Fruit fly (Drosophila melanogaster) whole organism, embryonic: ENCODE measurements around the gene srp.

Source experiments
- B-H1 ChIP-seq: fragments of 200-800 bp; sonication (Bioruptor generic); IDR thresholded peaks from 3 replicates; pipeline ENCODE4 v1.3.6; 2022; ENCODE audit warnings: missing biosample characterization, missing genetic modification characterization
- Bdp1 ChIP-seq: fragments of 200-800 bp; sonication (Bioruptor generic); optimal IDR thresholded peaks from 3 replicates; lab custom pipeline; 2016; ENCODE audit warnings: missing biosample characterization, missing genetic modification characterization
- CG11247 ChIP-seq: fragments of 200-800 bp; sonication (Bioruptor generic); IDR thresholded peaks from 2 replicates; pipeline ENCODE4 v1.3.6; 2022; ENCODE audit warnings: missing biosample characterization, missing genetic modification characterization
- CG1233 ChIP-seq: fragments of 200-800 bp; sonication (Bioruptor generic); optimal IDR thresholded peaks from 4 replicates; lab custom pipeline; 2018; ENCODE audit warnings: missing biosample characterization, mild to moderate bottlenecking, missing genetic modification characterization
- CG15073 ChIP-seq: fragments of 200-800 bp; sonication (Bioruptor generic); optimal IDR thresholded peaks from 2 replicates; lab custom pipeline; 2016; ENCODE audit warnings: missing biosample characterization, missing genetic modification characterization
- CG15479 ChIP-seq: fragments of 200-800 bp; sonication (Bioruptor generic); optimal IDR thresholded peaks from 3 replicates; lab custom pipeline; 2019; ENCODE audit warnings: missing biosample characterization, mild to moderate bottlenecking, missing genetic modification characterization, moderate library complexity
- CG15696 ChIP-seq: fragments of 200-800 bp; sonication (Bioruptor generic); optimal IDR thresholded peaks from 2 replicates; lab custom pipeline; 2019; ENCODE audit warnings: missing biosample characterization, mild to moderate bottlenecking, missing genetic modification characterization, moderate library complexity
- CG16779 ChIP-seq: fragments of 200-800 bp; sonication (Bioruptor generic); IDR thresholded peaks from 2 replicates; pipeline ENCODE4 v1.3.6; 2022; ENCODE audit warnings: missing biosample characterization, missing genetic modification characterization
- CG17328 ChIP-seq: fragments of 200-800 bp; sonication (Bioruptor generic); IDR thresholded peaks from 2 replicates; pipeline ENCODE4 v1.3.6; 2022; ENCODE audit warnings: missing biosample characterization, missing genetic modification characterization
- CG2120 ChIP-seq: fragments of 200-800 bp; sonication (Bioruptor generic); optimal IDR thresholded peaks from 3 replicates; lab custom pipeline; 2016; ENCODE audit warnings: missing biosample characterization, missing genetic modification characterization
- CG2202 ChIP-seq: fragments of 200-800 bp; sonication (Bioruptor generic); optimal IDR thresholded peaks from 2 replicates; lab custom pipeline; 2018; ENCODE audit warnings: missing biosample characterization, mild to moderate bottlenecking, missing genetic modification characterization
- CG2712 ChIP-seq: fragments of 200-800 bp; optimal IDR thresholded peaks from 3 replicates; lab custom pipeline; 2019; ENCODE audit warnings: missing biosample characterization, mild to moderate bottlenecking, missing genetic modification characterization, moderate library complexity
- CG6254 ChIP-seq: fragments of 200-800 bp; sonication (Bioruptor generic); optimal IDR thresholded peaks from 3 replicates; lab custom pipeline; 2017; ENCODE audit warnings: mild to moderate bottlenecking, missing biosample characterization, missing genetic modification reagents, missing genetic modification characterization
- CG6791 ChIP-seq: fragments of 200-800 bp; sonication (Bioruptor generic); IDR thresholded peaks from 3 replicates; pipeline ENCODE4 v1.3.6; 2022; ENCODE audit warnings: missing biosample characterization, missing genetic modification characterization; ENCODE audit not compliant: partially characterized antibody
- CG7271 ChIP-seq: fragments of 200-800 bp; sonication (Bioruptor generic); optimal IDR thresholded peaks from 2 replicates; lab custom pipeline; 2018; ENCODE audit warnings: missing biosample characterization, mild to moderate bottlenecking, missing genetic modification characterization, moderate library complexity
- CG7556 ChIP-seq: fragments of 200-800 bp; sonication (Bioruptor generic); optimal IDR thresholded peaks from 2 replicates; lab custom pipeline; 2017; ENCODE audit warnings: missing biosample characterization, mild to moderate bottlenecking, missing genetic modification characterization
- CG8924 ChIP-seq: fragments of 200-800 bp; optimal IDR thresholded peaks from 3 replicates; lab custom pipeline; 2019; ENCODE audit warnings: missing biosample characterization, mild to moderate bottlenecking, missing genetic modification characterization, moderate library complexity
- CkIIα-i1 ChIP-seq: fragments of 200-800 bp; sonication (Bioruptor generic); IDR thresholded peaks from 2 replicates; pipeline ENCODE4 v1.3.6; 2022; ENCODE audit warnings: missing biosample characterization, missing genetic modification characterization
- Dad ChIP-seq: fragments of 200-800 bp; sonication (Bioruptor generic); optimal IDR thresholded peaks from 3 replicates; lab custom pipeline; 2016; ENCODE audit warnings: missing biosample characterization, missing genetic modification characterization
- Dip2 ChIP-seq: fragments of 200-800 bp; sonication (Bioruptor generic); IDR thresholded peaks from 2 replicates; pipeline ENCODE4 v1.3.6; 2022; ENCODE audit warnings: missing biosample characterization, missing genetic modification characterization
- Dip3 ChIP-seq: fragments of 200-800 bp; sonication (Bioruptor generic); optimal IDR thresholded peaks from 3 replicates; lab custom pipeline; 2016; ENCODE audit warnings: missing biosample characterization, missing genetic modification characterization
- Ets65A ChIP-seq: fragments of 200-800 bp; sonication (Bioruptor generic); peaks from one replicate; lab custom pipeline; 2016; ENCODE audit warnings: missing biosample characterization, missing genetic modification characterization
- Fer2 ChIP-seq: fragments of 200-800 bp; sonication (Bioruptor generic); optimal IDR thresholded peaks from 2 replicates; lab custom pipeline; 2018; ENCODE audit warnings: missing biosample characterization, mild to moderate bottlenecking, missing genetic modification characterization, moderate library complexity
- H15 ChIP-seq: fragments of 200-800 bp; sonication (Bioruptor generic); IDR thresholded peaks from 3 replicates; pipeline ENCODE4 v1.3.6; 2022; ENCODE audit warnings: missing biosample characterization, missing genetic modification characterization
- HLH54F ChIP-seq: fragments of 200-800 bp; sonication (Bioruptor generic); optimal IDR thresholded peaks from 3 replicates; lab custom pipeline; 2016; ENCODE audit warnings: missing biosample characterization, missing genetic modification characterization
- HLHmδ ChIP-seq: fragments of 200-800 bp; sonication (Bioruptor generic); optimal IDR thresholded peaks from 2 replicates; lab custom pipeline; 2018; ENCODE audit warnings: missing biosample characterization, mild to moderate bottlenecking, missing genetic modification characterization, moderate library complexity
- Max ChIP-seq: fragments of 200-800 bp; sonication (Bioruptor generic); optimal IDR thresholded peaks from 2 replicates; lab custom pipeline; 2016; ENCODE audit warnings: missing biosample characterization, mild to moderate bottlenecking, missing genetic modification characterization
- Mes4 ChIP-seq: fragments of 200-800 bp; sonication (Bioruptor generic); optimal IDR thresholded peaks from 2 replicates; lab custom pipeline; 2016; ENCODE audit warnings: missing biosample characterization, missing genetic modification characterization
- NC2α ChIP-seq: fragments of 200-800 bp; sonication (Bioruptor generic); optimal IDR thresholded peaks from 2 replicates; lab custom pipeline; 2016; ENCODE audit warnings: missing biosample characterization, missing genetic modification characterization
- Poxn ChIP-seq: fragments of 200-800 bp; sonication (Bioruptor generic); IDR thresholded peaks from 2 replicates; pipeline ENCODE4 v1.3.6; 2022; ENCODE audit warnings: missing biosample characterization, missing genetic modification characterization
- Ravus ChIP-seq: fragments of 200-800 bp; sonication (Bioruptor generic); IDR thresholded peaks from 2 replicates; pipeline ENCODE4 v1.3.6; 2022; ENCODE audit warnings: missing biosample characterization, missing genetic modification characterization
- Rfx ChIP-seq: fragments of 200-800 bp; sonication (Bioruptor generic); IDR thresholded peaks from 2 replicates; pipeline ENCODE4 v1.3.6; 2022; ENCODE audit warnings: missing biosample characterization, missing genetic modification characterization
- Spps ChIP-seq: fragments of 200-800 bp; sonication (Bioruptor generic); optimal IDR thresholded peaks from 2 replicates; lab custom pipeline; 2018; ENCODE audit warnings: missing biosample characterization, mild to moderate bottlenecking, missing genetic modification characterization
- Taf1 ChIP-seq: fragments of 200-800 bp; sonication (Bioruptor generic); IDR thresholded peaks from 2 replicates; pipeline ENCODE4 v1.3.6; 2022; ENCODE audit warnings: missing biosample characterization, missing genetic modification characterization
- Tbp ChIP-seq: fragments of >200 bp; optimal IDR thresholded peaks from 2 replicates; lab custom pipeline; 2018; ENCODE audit warnings: missing biosample characterization, missing genetic modification characterization
- ab ChIP-seq: fragments of 200-800 bp; sonication (Bioruptor generic); optimal IDR thresholded peaks from 2 replicates; lab custom pipeline; 2016; ENCODE audit warnings: missing biosample characterization, missing genetic modification characterization
- az2 ChIP-seq: fragments of 200-800 bp; sonication (Bioruptor generic); optimal IDR thresholded peaks from 3 replicates; lab custom pipeline; 2016; ENCODE audit warnings: missing biosample characterization, missing genetic modification characterization
- cato ChIP-seq: fragments of 200-800 bp; sonication (Bioruptor generic); optimal IDR thresholded peaks from 2 replicates; lab custom pipeline; 2016; ENCODE audit warnings: missing biosample characterization, missing genetic modification characterization, borderline replicate concordance
- chinmo ChIP-seq: fragments of 200-800 bp; sonication (Bioruptor generic); IDR thresholded peaks from 4 replicates; pipeline ENCODE4 v1.3.6; 2022; ENCODE audit warnings: missing biosample characterization, missing genetic modification characterization; ENCODE audit not compliant: partially characterized antibody
- croc ChIP-seq: fragments of 200-800 bp; sonication (Bioruptor generic); conservative IDR thresholded peaks from 3 replicates; pipeline ENCODE4 v1.3.6; 2022; ENCODE audit warnings: missing biosample characterization, missing genetic modification characterization
- da ChIP-seq: fragments of 200-800 bp; sonication (Bioruptor generic); optimal IDR thresholded peaks from 2 replicates; lab custom pipeline; 2016; ENCODE audit warnings: missing biosample characterization, missing genetic modification characterization
- dati ChIP-seq: fragments of 200-800 bp; sonication (Bioruptor generic); IDR thresholded peaks from 2 replicates; pipeline ENCODE4 v1.3.6; 2022; ENCODE audit warnings: missing biosample characterization, missing genetic modification characterization
- dmrt99B ChIP-seq: fragments of 200-800 bp; sonication (Bioruptor generic); optimal IDR thresholded peaks from 2 replicates; lab custom pipeline; 2018; ENCODE audit warnings: missing biosample characterization, mild to moderate bottlenecking, missing genetic modification characterization, moderate library complexity
- dpn ChIP-seq, 2 experiments: fragments of 200-800 bp; sonication (Bioruptor generic); optimal IDR thresholded peaks; 3 replicates each; lab custom pipeline; 2016; ENCODE audit warnings: missing biosample characterization in 2 of 2, missing genetic modification characterization in 2 of 2
- fd64A ChIP-seq: fragments of 200-800 bp; sonication (Bioruptor generic); optimal IDR thresholded peaks from 3 replicates; lab custom pipeline; 2018; ENCODE audit warnings: missing biosample characterization, mild to moderate bottlenecking, missing genetic modification characterization
- gfzf ChIP-seq: fragments of 200-800 bp; sonication (Bioruptor generic); optimal IDR thresholded peaks from 2 replicates; lab custom pipeline; 2016; ENCODE audit warnings: missing biosample characterization, mild to moderate bottlenecking, missing genetic modification characterization, moderate library complexity
- jumu ChIP-seq: fragments of 200-800 bp; sonication (Bioruptor generic); optimal IDR thresholded peaks from 3 replicates; lab custom pipeline; 2016; ENCODE audit warnings: missing biosample characterization, missing genetic modification characterization
- nom ChIP-seq: fragments of 200-800 bp; sonication (Bioruptor generic); optimal IDR thresholded peaks from 2 replicates; lab custom pipeline; 2017; ENCODE audit warnings: missing biosample characterization, missing genetic modification characterization, mild to moderate bottlenecking, moderate library complexity, missing genetic modification reagents
- onecut ChIP-seq: fragments of 200-800 bp; sonication (Bioruptor generic); IDR thresholded peaks from 2 replicates; pipeline ENCODE4 v1.3.6; 2022; ENCODE audit warnings: missing biosample characterization, missing genetic modification characterization
- ro ChIP-seq: fragments of 200-800 bp; sonication (Bioruptor generic); IDR thresholded peaks from 2 replicates; pipeline ENCODE4 v1.3.6; 2022; ENCODE audit warnings: missing biosample characterization, missing genetic modification characterization
- sens ChIP-seq: fragments of 200-800 bp; sonication (Bioruptor generic); peaks from one replicate; lab custom pipeline; 2016; ENCODE audit warnings: missing biosample characterization, missing genetic modification characterization
- so ChIP-seq: fragments of 200-800 bp; sonication (Bioruptor generic); IDR thresholded peaks from 3 replicates; pipeline ENCODE4 v1.3.6; 2022; ENCODE audit warnings: missing biosample characterization, missing genetic modification characterization
- trh ChIP-seq: fragments of 200-800 bp; sonication (Bioruptor generic); optimal IDR thresholded peaks from 2 replicates; lab custom pipeline; 2016; ENCODE audit warnings: missing biosample characterization, missing genetic modification characterization
- zen2 ChIP-seq: fragments of 200-800 bp; sonication (Bioruptor generic); IDR thresholded peaks from 3 replicates; pipeline ENCODE4 v1.3.6; 2022; ENCODE audit warnings: missing biosample characterization, missing genetic modification characterization; ENCODE audit not compliant: partially characterized antibody

The srp gene

DNA sequence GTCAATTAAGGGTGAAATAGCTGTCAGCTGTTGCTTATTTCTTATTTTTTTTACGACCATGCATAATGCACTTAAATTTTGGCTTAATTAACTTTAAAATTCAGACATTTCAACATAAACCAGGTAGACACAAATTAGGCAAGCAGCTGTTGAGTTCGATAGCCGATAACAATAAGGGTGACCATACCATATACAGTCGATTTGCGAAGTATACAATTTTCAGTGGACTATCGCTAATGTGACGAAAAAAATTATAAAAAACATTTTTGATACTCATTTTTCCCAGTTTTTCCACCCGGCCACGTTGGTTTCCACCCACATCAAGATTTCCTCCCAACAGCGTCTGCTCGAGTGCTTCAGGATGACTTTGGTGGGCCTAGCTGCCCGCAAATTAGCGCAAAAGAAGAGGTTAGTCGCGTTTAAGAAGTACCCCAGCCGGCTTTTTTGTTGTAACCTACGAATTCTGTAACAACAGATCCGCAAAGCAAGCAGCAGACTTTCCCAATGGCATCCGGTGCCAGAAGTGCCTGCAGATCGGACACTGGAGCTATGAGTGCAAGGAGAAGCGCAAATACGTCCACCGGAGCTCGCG is 22.2 kb upstream of the srp start, which contains the start of the genes CG4287 and CG5516 (continued):
- TF ChIP-seq so (GFP tag; lab: Robert Waterston, UW) (no peak), CG15479 (no peak), ro (GFP tag; lab: Robert Waterston, UW) (no peak), ab (GFP tag; lab: Kevin White, UChicago) (no peak), Poxn (GFP tag; lab: Robert Waterston, UW) (no peak), H15 (GFP tag; lab: Robert Waterston, UW) (no peak), dpn (GFP tag; optimal IDR thresholded peaks at IDR 0.05; lab: Kevin White, UChicago) (peak in 1 of 2 experiments; percentile 1), Dad (no peak), Bdp1 (GFP tag; lab: Kevin White, UChicago) (no peak), gfzf (GFP tag; lab: Kevin White, UChicago) (peak; percentile 25), CG15696 (tag; lab: Kevin White, UChicago) (no peak), cato (no peak), da (no peak), Mes4 (GFP tag; lab: Kevin White, UChicago) (no peak), CG15073 (no peak), Fer2 (no peak), CG17328 (GFP tag; lab: Robert Waterston, UW) (no peak), az2 (GFP tag; lab: Kevin White, UChicago) (no peak), zen2 (GFP tag; lab: Robert Waterston, UW) (no peak; the same call in 2 of the 3 replicates), Rfx (no peak), chinmo (GFP tag; lab: Robert Waterston, UW) (no peak), jumu (GFP tag; lab: Kevin White, UChicago) (no peak), CG1233 (no peak), trh (no peak), CG7271 (tag; lab: Kevin White, UChicago) (no peak), Dip2 (GFP tag; lab: Robert Waterston, UW) (no peak), CG11247 (GFP tag; lab: Robert Waterston, UW) (no peak), croc (GFP tag; lab: Robert Waterston, UW) (no peak), Spps (tag; lab: Kevin White, UChicago) (no peak), HLH54F (GFP tag; lab: Kevin White, UChicago) (peak; percentile 30), sens (peak; percentile 64), onecut (no peak), dmrt99B (tag; lab: Kevin White, UChicago) (no peak), Ravus (GFP tag; lab: Robert Waterston, UW) (no peak), CG2202 (tag; lab: Kevin White, UChicago) (no peak), B-H1 (no peak), Taf1 (no peak), CkIIα-i1 (GFP tag; lab: Robert Waterston, UW) (no peak), Tbp (GFP tag; lab: Kevin White, UChicago) (no peak), dati (GFP tag; lab: Robert Waterston, UW) (no peak), HLHmδ (GFP tag; lab: Kevin White, UChicago) (no peak), fd64A (GFP tag; lab: Kevin White, UChicago) (no peak), CG2712 (tag; lab: Kevin White, UChicago) (no peak)

DNA sequence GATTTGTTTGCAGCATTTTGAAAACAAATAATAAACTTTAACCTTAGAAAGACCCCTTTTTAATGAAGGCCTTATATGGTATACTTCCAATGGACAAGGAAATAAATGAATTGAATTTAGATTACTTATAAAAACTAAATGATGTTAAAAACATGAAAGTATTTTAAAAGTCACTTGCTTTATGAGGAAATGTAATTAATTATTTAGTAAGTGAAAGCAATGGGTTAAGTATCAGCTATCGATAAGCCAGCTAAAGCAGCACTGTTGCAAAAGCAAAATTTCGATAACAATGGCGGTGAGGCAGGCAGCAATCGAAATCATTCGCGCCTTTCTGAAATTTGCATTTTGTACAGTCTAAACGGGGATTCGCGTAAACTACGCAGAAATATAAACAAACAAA is 20.8 kb upstream of the srp start, which contains the start of the genes CG32856 and Rbf2:
TSS of gene CG32856 (minus strand) at position 183 of the 400 bp plus-strand sequence.
TSS of gene Rbf2 (plus strand) at position 278 of the 400 bp plus-strand sequence.
- peak; percentile 5 for TF ChIP-seq nom (GFP tag; lab: Kevin White, UChicago)
- peak; percentile 84 for TF ChIP-seq Dip3 (GFP tag; lab: Kevin White, UChicago)
- TF ChIP-seq CG7556 (GFP tag; lab: Kevin White, UChicago): peak; percentile 74
- TF ChIP-seq cato: peak; percentile 38
- TF ChIP-seq CG16779 (GFP tag; lab: Robert Waterston, UW): no peak
- no peak for TF ChIP-seq jumu (GFP tag; lab: Kevin White, UChicago)
- TF ChIP-seq Max (GFP tag; lab: Kevin White, UChicago): peak; percentile 26
- TF ChIP-seq CG2120: peak; percentile 95
- peak; percentile 20 for TF ChIP-seq CG6254 (GFP tag; lab: Kevin White, UChicago)
- peak; percentile 79 for TF ChIP-seq CG8924 (tag; lab: Kevin White, UChicago)
- TF ChIP-seq CG6791 (GFP tag; lab: Robert Waterston, UW): peak; percentile 95
- peak; percentile 89 for TF ChIP-seq Ets65A (GFP tag; lab: Kevin White, UChicago)
- TF ChIP-seq NC2α (GFP tag; lab: Kevin White, UChicago): no peak
- no peak for TF ChIP-seq Dip2 (GFP tag; lab: Robert Waterston, UW)
